Fruit fly (Drosophila melanogaster) whole organism, pupa: ENCODE results near the gene btd.

ENCODE experiments used
- CG10348 ChIP-seq: fragments of 200-800 bp; sonication (Bioruptor generic); IDR thresholded peaks from 2 replicates; pipeline ENCODE4 v1.3.6; 2022; ENCODE audit warnings: missing biosample characterization, missing genetic modification characterization
- CG12605 ChIP-seq: fragments of 200-800 bp; sonication (Bioruptor generic); IDR thresholded peaks from 2 replicates; pipeline ENCODE4 v1.3.6; 2022; ENCODE audit warnings: missing biosample characterization, missing genetic modification characterization
- CG13204 ChIP-seq: fragments of 200-800 bp; sonication (Bioruptor generic); optimal IDR thresholded peaks from 2 replicates; lab custom pipeline; 2018; ENCODE audit warnings: missing biosample characterization, mild to moderate bottlenecking, missing genetic modification characterization, moderate library complexity
- CG14655 ChIP-seq: fragments of 200-800 bp; sonication (Bioruptor generic); optimal IDR thresholded peaks from 3 replicates; lab custom pipeline; 2017; ENCODE audit warnings: mild to moderate bottlenecking, missing biosample characterization, missing genetic modification reagents, missing genetic modification characterization
- CG15710 ChIP-seq: fragments of 200-800 bp; sonication (Bioruptor generic); optimal IDR thresholded peaks from 2 replicates; lab custom pipeline; 2018; ENCODE audit warnings: missing biosample characterization, mild to moderate bottlenecking, missing genetic modification characterization, moderate library complexity
- CG17806 ChIP-seq: fragments of 200-800 bp; sonication (Bioruptor generic); optimal IDR thresholded peaks from 2 replicates; lab custom pipeline; 2018; ENCODE audit warnings: missing biosample characterization, mild to moderate bottlenecking, missing genetic modification characterization, moderate library complexity
- CG32121 ChIP-seq: fragments of 200-800 bp; sonication (Bioruptor generic); IDR thresholded peaks from 2 replicates; pipeline ENCODE4 v1.3.6; 2022; ENCODE audit warnings: missing biosample characterization, missing genetic modification characterization
- CG34367 ChIP-seq: fragments of 200-800 bp; sonication (Bioruptor generic); optimal IDR thresholded peaks from 2 replicates; lab custom pipeline; 2018; ENCODE audit warnings: missing biosample characterization, mild to moderate bottlenecking, missing genetic modification characterization
- CG4496 ChIP-seq: fragments of 200-800 bp; sonication (Bioruptor generic); IDR thresholded peaks from 3 replicates; pipeline ENCODE4 v1.3.6; 2022; ENCODE audit warnings: missing biosample characterization, missing genetic modification characterization
- CG8159 ChIP-seq: fragments of 200-800 bp; sonication (Bioruptor generic); optimal IDR thresholded peaks from 3 replicates; lab custom pipeline; 2018; ENCODE audit warnings: missing biosample characterization, mild to moderate bottlenecking, missing genetic modification characterization, moderate library complexity
- CG8301 ChIP-seq: fragments of 200-800 bp; sonication (Bioruptor generic); optimal IDR thresholded peaks from 2 replicates; lab custom pipeline; 2018; ENCODE audit warnings: missing biosample characterization, mild to moderate bottlenecking, missing genetic modification characterization
- CG9948 ChIP-seq: fragments of 200-800 bp; sonication (Bioruptor generic); optimal IDR thresholded peaks from 2 replicates; lab custom pipeline; 2018; ENCODE audit warnings: missing biosample characterization, mild to moderate bottlenecking, missing genetic modification characterization, moderate library complexity
- D1 ChIP-seq: fragments of 200-800 bp; sonication (Bioruptor generic); optimal IDR thresholded peaks from 2 replicates; lab custom pipeline; 2018; ENCODE audit warnings: missing biosample characterization, mild to moderate bottlenecking, missing genetic modification characterization, moderate library complexity
- EcR ChIP-seq: fragments of 200-800 bp; sonication (Bioruptor generic); optimal IDR thresholded peaks from 3 replicates; lab custom pipeline; 2019; ENCODE audit warnings: missing biosample characterization, missing genetic modification characterization, mild to moderate bottlenecking, moderate library complexity, missing genetic modification reagents
- Ets98B ChIP-seq: fragments of 200-800 bp; sonication (Bioruptor generic); IDR thresholded peaks from 2 replicates; pipeline ENCODE4 v1.3.6; 2022; ENCODE audit warnings: missing biosample characterization, missing genetic modification characterization
- Pif1A ChIP-seq: fragments of 200-800 bp; sonication (Bioruptor generic); optimal IDR thresholded peaks from 3 replicates; lab custom pipeline; 2016; ENCODE audit warnings: missing biosample characterization, missing genetic modification characterization
- Pif1B ChIP-seq: fragments of 200-800 bp; sonication (Bioruptor generic); optimal IDR thresholded peaks from 3 replicates; lab custom pipeline; 2016; ENCODE audit warnings: missing biosample characterization, missing genetic modification characterization
- Snoo ChIP-seq: fragments of 200-800 bp; sonication (Bioruptor generic); optimal IDR thresholded peaks from 3 replicates; lab custom pipeline; 2017; ENCODE audit warnings: missing biosample characterization, mild to moderate bottlenecking, missing genetic modification characterization, inconsistent platforms
- fd96Ca ChIP-seq: fragments of 200-800 bp; sonication (Bioruptor generic); IDR thresholded peaks from 3 replicates; pipeline ENCODE4 v1.3.6; 2022; ENCODE audit warnings: missing biosample characterization, missing genetic modification characterization
- gl ChIP-seq: fragments of 200-800 bp; sonication (Bioruptor generic); optimal IDR thresholded peaks from 2 replicates; lab custom pipeline; 2018; ENCODE audit warnings: missing biosample characterization, mild to moderate bottlenecking, missing genetic modification characterization
- rn ChIP-seq: fragments of 200-800 bp; sonication (Bioruptor generic); IDR thresholded peaks from 2 replicates; pipeline ENCODE4 v1.3.6; 2022; ENCODE audit warnings: missing biosample characterization, missing genetic modification characterization

btd gene

dm6 chrX:9650757-9651594 lies 43.0 kb upstream of the btd start:
- TF ChIP-seq CG15710 (tag; lab: Kevin White, UChicago) (peak; percentile 98), CG8301 (tag; lab: Kevin White, UChicago) (peak; percentile 98), CG9948 (tag; lab: Kevin White, UChicago) (peak; percentile 97), CG4496 (peak; percentile 99), CG17806 (peak; percentile 96), CG13204 (GFP tag; lab: Kevin White, UChicago) (peak; percentile 97), rn (GFP tag; lab: Robert Waterston, UW) (peak; percentile 96), CG8159 (tag; lab: Kevin White, UChicago) (peak; percentile 97), Pif1A (peak; percentile 97), D1 (tag; lab: Kevin White, UChicago) (peak; percentile 82), Ets98B (GFP tag; lab: Robert Waterston, UW) (peak; percentile 98), Pif1B (GFP tag; lab: Kevin White, UChicago) (peak; percentile 98), CG34367 (tag; lab: Kevin White, UChicago) (peak; percentile 98), CG10348 (peak; percentile 85), CG12605 (GFP tag; lab: Robert Waterston, UW) (peak; percentile 97), gl (peak; percentile 96), CG32121 (GFP tag; lab: Robert Waterston, UW) (peak; percentile 96), fd96Ca (peak; percentile 98), EcR (peak; percentile 98), CG14655 (GFP tag; lab: Kevin White, UChicago) (peak; percentile 99), Snoo (tag; lab: Kevin White, UChicago) (peak; percentile 98)

DNA sequence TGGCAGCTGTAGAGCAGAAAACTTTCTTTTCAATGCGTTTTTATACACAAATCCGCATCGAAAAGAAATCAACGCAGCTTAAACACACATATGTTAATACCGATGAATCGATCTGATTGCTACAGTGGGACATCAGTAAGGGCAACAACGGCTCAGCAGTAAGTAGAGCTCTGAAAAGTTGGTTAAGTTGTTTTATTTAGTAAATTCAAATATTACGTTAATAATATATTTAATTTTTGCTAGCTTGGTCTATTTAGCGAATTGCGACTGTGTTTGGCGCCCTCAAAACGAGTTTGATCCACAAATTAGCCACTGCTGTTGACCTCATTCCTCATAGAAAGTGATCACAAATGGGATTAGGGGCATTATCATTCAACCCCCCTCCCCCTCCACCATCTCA lies 42.0 kb upstream of the btd start:
- TF ChIP-seq CG9948 (tag; lab: Kevin White, UChicago) = peak; percentile 29
- peak; percentile 7 for TF ChIP-seq CG34367 (tag; lab: Kevin White, UChicago)
- TF ChIP-seq CG12605 (GFP tag; lab: Robert Waterston, UW) = no peak
- peak; percentile 7 for TF ChIP-seq Snoo (tag; lab: Kevin White, UChicago)
- peak; percentile 1 for TF ChIP-seq gl
- TF ChIP-seq CG14655 (GFP tag; lab: Kevin White, UChicago) = peak; percentile 51
- peak; percentile 9 for TF ChIP-seq Pif1B (GFP tag; lab: Kevin White, UChicago)
- no peak for TF ChIP-seq rn (GFP tag; lab: Robert Waterston, UW)
- peak; percentile 41; the same call in 1 of the 3 replicates for TF ChIP-seq fd96Ca
- no peak for TF ChIP-seq EcR
- TF ChIP-seq CG8159 (tag; lab: Kevin White, UChicago) = peak; percentile 35
- TF ChIP-seq CG4496 = peak; percentile 50; the same call in 2 of the 3 replicates
- TF ChIP-seq CG17806 = peak; percentile 46
- peak; percentile 17 for TF ChIP-seq CG8301 (tag; lab: Kevin White, UChicago)
- TF ChIP-seq CG15710 (tag; lab: Kevin White, UChicago) = peak; percentile 52
- TF ChIP-seq Ets98B (GFP tag; lab: Robert Waterston, UW) = 0 out of 2 replicates have a peak, but pooled peaks have one; percentile 16
- TF ChIP-seq Pif1A = no peak

DNA sequence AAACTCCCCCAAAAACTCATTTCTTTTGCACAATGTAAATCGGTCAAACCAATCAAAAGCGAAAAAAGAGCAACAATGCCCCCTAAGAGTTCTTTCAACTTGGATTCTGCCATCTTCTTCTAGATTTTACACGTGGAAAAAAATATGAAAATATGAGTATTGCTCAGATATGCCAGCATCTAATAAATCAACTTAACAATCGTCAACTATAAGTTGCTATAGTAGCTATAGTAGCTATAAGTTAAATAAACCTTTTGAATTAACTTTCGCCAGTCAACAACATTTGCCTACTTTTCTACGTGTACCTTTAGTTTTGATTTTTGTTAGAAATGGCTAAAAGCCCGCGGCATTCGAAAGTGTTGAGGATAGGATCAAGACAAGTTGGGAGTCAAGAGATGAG lies 40.7 kb upstream of the btd start:
- TF ChIP-seq CG8301 (tag; lab: Kevin White, UChicago) = peak; percentile 63
- no peak for TF ChIP-seq CG32121 (GFP tag; lab: Robert Waterston, UW)
- TF ChIP-seq CG12605 (GFP tag; lab: Robert Waterston, UW) = no peak
- no peak for TF ChIP-seq CG9948 (tag; lab: Kevin White, UChicago)
- no peak for TF ChIP-seq CG8159 (tag; lab: Kevin White, UChicago)
- TF ChIP-seq gl = no peak
- peak; percentile 65 for TF ChIP-seq CG14655 (GFP tag; lab: Kevin White, UChicago)
- no peak for TF ChIP-seq D1 (tag; lab: Kevin White, UChicago)
- TF ChIP-seq Pif1B (GFP tag; lab: Kevin White, UChicago) = no peak
- TF ChIP-seq CG17806 = no peak
- TF ChIP-seq EcR = no peak
- TF ChIP-seq Snoo (tag; lab: Kevin White, UChicago) = no peak
- no peak for TF ChIP-seq fd96Ca
- TF ChIP-seq Pif1A = peak; percentile 50
- no peak for TF ChIP-seq CG13204 (GFP tag; lab: Kevin White, UChicago)
- TF ChIP-seq CG10348 = no peak
- TF ChIP-seq Ets98B (GFP tag; lab: Robert Waterston, UW) = peak; percentile 42; the same call in 1 of the 2 replicates
- no peak for TF ChIP-seq rn (GFP tag; lab: Robert Waterston, UW)
- TF ChIP-seq CG15710 (tag; lab: Kevin White, UChicago) = no peak
- peak; percentile 68; the same call in 2 of the 3 replicates for TF ChIP-seq CG4496
- TF ChIP-seq CG34367 (tag; lab: Kevin White, UChicago) = no peak

DNA sequence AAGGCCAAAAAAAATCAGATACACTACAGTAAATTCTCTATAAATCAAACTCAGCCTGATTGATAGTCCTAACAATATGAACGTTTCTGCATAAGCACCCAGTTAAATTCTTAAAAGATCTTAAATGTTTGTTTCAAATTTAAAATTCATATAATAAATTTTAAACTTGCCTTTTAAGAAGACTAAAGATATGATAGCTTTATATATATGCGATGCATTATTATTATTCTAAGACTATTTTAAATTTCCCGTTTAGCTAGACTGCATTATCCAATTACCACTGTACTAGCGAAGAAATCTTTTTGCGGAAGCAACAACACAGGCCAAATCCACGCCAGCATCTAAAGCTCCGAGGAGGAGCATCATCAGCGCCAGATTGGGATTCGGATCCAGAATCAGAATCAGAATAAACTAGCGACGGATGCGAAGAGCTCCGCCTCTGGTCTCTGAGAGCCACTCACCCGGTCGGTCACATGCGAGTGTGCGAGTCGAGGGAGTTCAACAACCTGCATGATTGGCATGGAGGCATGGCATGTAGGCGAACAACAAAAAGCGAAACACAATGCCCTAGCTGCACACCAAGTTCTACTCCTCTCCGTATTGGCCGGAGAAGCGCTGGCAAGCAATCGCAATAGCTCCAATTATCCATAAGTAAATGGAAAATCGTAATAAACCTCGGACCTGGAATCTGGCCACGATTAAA lies 39.8 kb upstream of the btd start:
- TF ChIP-seq CG4496 (no peak), CG15710 (tag; lab: Kevin White, UChicago) (peak; percentile 44), Ets98B (GFP tag; lab: Robert Waterston, UW) (no peak), CG8301 (tag; lab: Kevin White, UChicago) (peak; percentile 76), CG14655 (GFP tag; lab: Kevin White, UChicago) (peak; percentile 86), CG17806 (peak; percentile 35), EcR (peak; percentile 97), CG8159 (tag; lab: Kevin White, UChicago) (peak; percentile 40), CG9948 (tag; lab: Kevin White, UChicago) (peak; percentile 62), fd96Ca (0 out of 3 replicates have a peak, but pooled peaks have one; percentile 18)
- TF ChIP-seq, all 21 proteins: peak for 8
